Worm (Caenorhabditis elegans): Measurements from ENCODE around the gene mpst-7.

mpst-7 gene

ce11 chrV:12921680-12922079 lies 39.3 kb downstream of the mpst-7 start:
- no peak for TF ChIP-seq tbx-37 (GFP tag; conservative IDR thresholded peaks at IDR 0.05)
- TF ChIP-seq B0310.2 (tag; optimal IDR thresholded peaks at IDR 0.05), result no peak
- no peak for TF ChIP-seq sea-1 (GFP tag; conservative IDR thresholded peaks at IDR 0.05)
- TF ChIP-seq aly-1 (tag; optimal IDR thresholded peaks at IDR 0.05), result no peak
- no peak for TF ChIP-seq scrt-1 (GFP tag; IDR thresholded peaks at IDR 0.05)
- no peak for TF ChIP-seq flt-1 (GFP tag; IDR thresholded peaks at IDR 0.05)

ce11 chrV:12919705-12920104 lies 41.2 kb downstream of the mpst-7 start, which contains the start of gene lipl-1:
Gene lipl-1 (plus strand): TSS chrV:12919986.
- no peak for TF ChIP-seq tra-4 (tag; optimal IDR thresholded peaks at IDR 0.05)
- TF ChIP-seq tbx-11 (GFP tag; IDR thresholded peaks at IDR 0.05), result no peak
- TF ChIP-seq tbx-37 (GFP tag; conservative IDR thresholded peaks at IDR 0.05), result no peak
- TF ChIP-seq F13C5.2 (tag; optimal IDR thresholded peaks at IDR 0.05), result no peak
- TF ChIP-seq aly-1 (tag; optimal IDR thresholded peaks at IDR 0.05), result no peak
- no peak for TF ChIP-seq ceh-13 (GFP tag; optimal IDR thresholded peaks at IDR 0.05)
- TF ChIP-seq scrt-1 (GFP tag; IDR thresholded peaks at IDR 0.05), result no peak
- TF ChIP-seq hmg-4 (GFP tag; optimal IDR thresholded peaks at IDR 0.05), result no peak
- no peak for TF ChIP-seq flt-1 (GFP tag; IDR thresholded peaks at IDR 0.05)
- TF ChIP-seq hmbx-1 (tag; optimal IDR thresholded peaks at IDR 0.05), result no peak

- TF ChIP-seq tbx-11 (GFP tag; IDR thresholded peaks at IDR 0.05) (no peak), aly-1 (tag; optimal IDR thresholded peaks at IDR 0.05) (no peak), B0310.2 (tag; optimal IDR thresholded peaks at IDR 0.05) (no peak), tbx-37 (GFP tag; conservative IDR thresholded peaks at IDR 0.05) (no peak), hmbx-1 (tag; optimal IDR thresholded peaks at IDR 0.05) (no peak), pes-1 (GFP tag; IDR thresholded peaks at IDR 0.05) (no peak), hmg-4 (GFP tag; optimal IDR thresholded peaks at IDR 0.05) (no peak), ama-1 (optimal IDR thresholded peaks at IDR 0.05) (no peak), ets-7 (tag; optimal IDR thresholded peaks at IDR 0.05) (no peak), ceh-13 (GFP tag; optimal IDR thresholded peaks at IDR 0.05) (no peak), sea-1 (GFP tag; conservative IDR thresholded peaks at IDR 0.05) (no peak), ceh-36 (tag; optimal IDR thresholded peaks at IDR 0.05) (no peak), F13C5.2 (tag; optimal IDR thresholded peaks at IDR 0.05) (no peak), flt-1 (GFP tag; IDR thresholded peaks at IDR 0.05) (no peak)
Measured at ce11 chrV:12909544-12910157, 51.3 kb downstream of the mpst-7 start, which contains the start of gene nid-1. Gene nid-1 (plus strand): TSS chrV:12910107.

ce11 chrV:12908614-12909013 lies 52.3 kb downstream of the mpst-7 start:
- TF ChIP-seq hmg-4 (GFP tag; optimal IDR thresholded peaks at IDR 0.05) (peak; percentile 8), B0310.2 (tag; optimal IDR thresholded peaks at IDR 0.05) (no peak), sea-1 (GFP tag; conservative IDR thresholded peaks at IDR 0.05) (no peak), ceh-13 (GFP tag; optimal IDR thresholded peaks at IDR 0.05) (no peak), aly-1 (tag; optimal IDR thresholded peaks at IDR 0.05) (no peak), scrt-1 (GFP tag; IDR thresholded peaks at IDR 0.05) (no peak), hmbx-1 (tag; optimal IDR thresholded peaks at IDR 0.05) (no peak), tbx-11 (GFP tag; IDR thresholded peaks at IDR 0.05) (no peak)

ce11 chrV:12907436-12907835 lies 53.5 kb downstream of the mpst-7 start:
- TF ChIP-seq ceh-13 (GFP tag; optimal IDR thresholded peaks at IDR 0.05) (no peak), flt-1 (GFP tag; IDR thresholded peaks at IDR 0.05) (no peak), scrt-1 (GFP tag; IDR thresholded peaks at IDR 0.05) (no peak), sea-1 (GFP tag; conservative IDR thresholded peaks at IDR 0.05) (no peak), ceh-36 (tag; optimal IDR thresholded peaks at IDR 0.05) (no peak), tbx-37 (GFP tag; conservative IDR thresholded peaks at IDR 0.05) (no peak)

ce11 chrV:12906732-12907131 lies 54.2 kb downstream of the mpst-7 start, which contains the start of gene ttr-29:
Gene ttr-29 (minus strand): TSS chrV:12906832.
- TF ChIP-seq ceh-13 (GFP tag; optimal IDR thresholded peaks at IDR 0.05) (no peak), hmbx-1 (tag; optimal IDR thresholded peaks at IDR 0.05) (no peak), hnd-1 (tag; optimal IDR thresholded peaks at IDR 0.05) (no peak), tbx-37 (GFP tag; conservative IDR thresholded peaks at IDR 0.05) (no peak), scrt-1 (GFP tag; IDR thresholded peaks at IDR 0.05) (no peak), hmg-4 (GFP tag; optimal IDR thresholded peaks at IDR 0.05) (no peak), tra-4 (tag; optimal IDR thresholded peaks at IDR 0.05) (no peak), B0310.2 (tag; optimal IDR thresholded peaks at IDR 0.05) (no peak), tbx-11 (GFP tag; IDR thresholded peaks at IDR 0.05) (no peak), pes-1 (GFP tag; IDR thresholded peaks at IDR 0.05) (no peak), sea-1 (GFP tag; conservative IDR thresholded peaks at IDR 0.05) (no peak), ets-7 (tag; optimal IDR thresholded peaks at IDR 0.05) (no peak)

Data from whole organism, early embryonic.